Fruit fly (Drosophila melanogaster) whole organism, prepupa: ENCODE results near the gene CG13064.

Source experiments
- Blimp-1 ChIP-seq: fragments of 200-800 bp; sonication (Bioruptor generic); optimal IDR thresholded peaks from 3 replicates; lab custom pipeline; 2017; ENCODE audit warnings: missing biosample characterization, missing genetic modification characterization, mild to moderate bottlenecking, moderate library complexity, missing genetic modification reagents
- CG10631 ChIP-seq: fragments of 200-800 bp; sonication (Bioruptor generic); optimal IDR thresholded peaks from 2 replicates; lab custom pipeline; 2016; ENCODE audit warnings: missing biosample characterization, missing genetic modification characterization
- CG10669 ChIP-seq: fragments of 200-800 bp; sonication (Bioruptor generic); optimal IDR thresholded peaks from 3 replicates; lab custom pipeline; 2018; ENCODE audit warnings: missing biosample characterization, mild to moderate bottlenecking, missing genetic modification characterization, moderate library complexity
- CG11762 ChIP-seq: fragments of 200-800 bp; sonication (Bioruptor generic); optimal IDR thresholded peaks from 3 replicates; lab custom pipeline; 2016; ENCODE audit warnings: missing biosample characterization, missing genetic modification characterization; ENCODE audit not compliant: insufficient read depth
- CG11902 ChIP-seq: fragments of 200-800 bp; sonication (Bioruptor generic); optimal IDR thresholded peaks from 3 replicates; lab custom pipeline; 2016; ENCODE audit warnings: missing biosample characterization, missing genetic modification characterization
- CG15336 ChIP-seq: fragments of 200-800 bp; sonication (Bioruptor generic); IDR thresholded peaks from 2 replicates; pipeline ENCODE4 v1.3.6; 2022; ENCODE audit warnings: missing biosample characterization, missing genetic modification characterization
- CG1621 ChIP-seq: fragments of 200-800 bp; sonication (Bioruptor generic); optimal IDR thresholded peaks from 3 replicates; lab custom pipeline; 2018; ENCODE audit warnings: missing biosample characterization, mild to moderate bottlenecking, missing genetic modification characterization
- CG16779 ChIP-seq: fragments of 200-800 bp; sonication (Bioruptor generic); optimal IDR thresholded peaks from 3 replicates; lab custom pipeline; 2017; ENCODE audit warnings: missing biosample characterization, mild to moderate bottlenecking, missing genetic modification characterization
- CG31627 ChIP-seq: fragments of 200-800 bp; sonication (Bioruptor generic); optimal IDR thresholded peaks from 3 replicates; lab custom pipeline; 2016; ENCODE audit warnings: missing biosample characterization, missing genetic modification characterization
- CG32006 ChIP-seq: fragments of 200-800 bp; sonication (Bioruptor generic); optimal IDR thresholded peaks from 3 replicates; lab custom pipeline; 2017; ENCODE audit warnings: missing biosample characterization, mild to moderate bottlenecking, missing genetic modification characterization
- CG34406 ChIP-seq: fragments of 200-800 bp; sonication (Bioruptor generic); optimal IDR thresholded peaks from 3 replicates; lab custom pipeline; 2016; ENCODE audit warnings: missing biosample characterization, missing genetic modification characterization
- CG3919 ChIP-seq: fragments of 200-800 bp; sonication (Bioruptor generic); optimal IDR thresholded peaks from 3 replicates; lab custom pipeline; 2016; ENCODE audit warnings: missing biosample characterization, missing genetic modification characterization
- CG4318 ChIP-seq: fragments of 200-800 bp; sonication (Bioruptor generic); optimal IDR thresholded peaks from 3 replicates; lab custom pipeline; 2017; ENCODE audit warnings: missing biosample characterization, mild to moderate bottlenecking, missing genetic modification characterization
- CG6163 ChIP-seq: fragments of 200-800 bp; sonication (Bioruptor generic); IDR thresholded peaks from 3 replicates; pipeline ENCODE4 v1.3.6; 2022; ENCODE audit warnings: missing biosample characterization, missing genetic modification characterization
- CG6792 ChIP-seq: fragments of 200-800 bp; sonication (Bioruptor generic); optimal IDR thresholded peaks from 3 replicates; lab custom pipeline; 2016; ENCODE audit warnings: missing biosample characterization, missing genetic modification characterization
- CG6808 ChIP-seq: fragments of 200-800 bp; sonication (Bioruptor generic); optimal IDR thresholded peaks from 3 replicates; lab custom pipeline; 2017; ENCODE audit warnings: missing biosample characterization, missing genetic modification characterization, mild to moderate bottlenecking, moderate library complexity, missing genetic modification reagents
- CG6854 ChIP-seq: fragments of 200-800 bp; sonication (Bioruptor generic); optimal IDR thresholded peaks from 2 replicates; lab custom pipeline; 2017; ENCODE audit warnings: missing biosample characterization, mild to moderate bottlenecking, missing genetic modification characterization
- CG8119 ChIP-seq: fragments of 200-800 bp; sonication (Bioruptor generic); IDR thresholded peaks from 3 replicates; pipeline ENCODE4 v1.3.6; 2022; ENCODE audit warnings: missing biosample characterization, missing genetic modification characterization
- CG8319 ChIP-seq: fragments of 200-800 bp; sonication (Bioruptor generic); optimal IDR thresholded peaks from 3 replicates; lab custom pipeline; 2016; ENCODE audit warnings: missing biosample characterization, missing genetic modification characterization
- CG8632 ChIP-seq: fragments of 200-800 bp; sonication (Bioruptor generic); optimal IDR thresholded peaks from 3 replicates; lab custom pipeline; 2016; ENCODE audit warnings: missing biosample characterization, missing genetic modification characterization
- CG9139 ChIP-seq: fragments of 200-800 bp; sonication (Bioruptor generic); optimal IDR thresholded peaks from 3 replicates; lab custom pipeline; 2017; ENCODE audit warnings: missing biosample characterization, mild to moderate bottlenecking, missing genetic modification characterization
- Eip75B ChIP-seq: fragments of 200-800 bp; sonication (Bioruptor generic); optimal IDR thresholded peaks from 3 replicates; lab custom pipeline; 2016; ENCODE audit warnings: missing biosample characterization, missing genetic modification characterization
- Eip78C ChIP-seq: fragments of 200-800 bp; sonication (Bioruptor generic); peaks from one replicate; lab custom pipeline; 2016; ENCODE audit warnings: missing biosample characterization, missing genetic modification characterization
- Eip93F ChIP-seq: fragments of 200-800 bp; sonication (Bioruptor generic); optimal IDR thresholded peaks from 2 replicates; lab custom pipeline; 2016; ENCODE audit warnings: missing biosample characterization, mild to moderate bottlenecking, missing genetic modification characterization
- Ets21C ChIP-seq: fragments of 200-800 bp; sonication (Bioruptor generic); optimal IDR thresholded peaks from 3 replicates; lab custom pipeline; 2016; ENCODE audit warnings: missing biosample characterization, missing genetic modification characterization
- Ets96B ChIP-seq: fragments of 200-800 bp; optimal IDR thresholded peaks from 2 replicates; lab custom pipeline; 2019; ENCODE audit warnings: missing biosample characterization, mild to moderate bottlenecking, missing genetic modification characterization, moderate library complexity
- Gug ChIP-seq: fragments of 200-800 bp; sonication (Bioruptor generic); IDR thresholded peaks from 2 replicates; pipeline ENCODE4 v1.3.6; 2022; ENCODE audit warnings: missing biosample characterization, missing genetic modification characterization
- Hr38 ChIP-seq: sonication (Bioruptor generic); optimal IDR thresholded peaks from 2 replicates; lab custom pipeline; 2016; ENCODE audit warnings: missing biosample characterization, missing genetic modification characterization
- Hr4 ChIP-seq: fragments of 200-800 bp; sonication (Bioruptor generic); optimal IDR thresholded peaks from 3 replicates; lab custom pipeline; 2016; ENCODE audit warnings: missing biosample characterization, missing genetic modification characterization
- Lpt ChIP-seq: fragments of 200-800 bp; sonication (Bioruptor generic); optimal IDR thresholded peaks from 3 replicates; lab custom pipeline; 2016; ENCODE audit warnings: missing biosample characterization, missing genetic modification characterization
- Met ChIP-seq: fragments of 200-800 bp; sonication (Bioruptor generic); optimal IDR thresholded peaks from 3 replicates; lab custom pipeline; 2016; ENCODE audit warnings: missing biosample characterization, missing genetic modification characterization
- OdsH ChIP-seq: fragments of 200-800 bp; sonication (Bioruptor generic); optimal IDR thresholded peaks from 3 replicates; lab custom pipeline; 2016; ENCODE audit warnings: missing biosample characterization, missing genetic modification characterization
- Smox ChIP-seq: fragments of 200-800 bp; sonication (Bioruptor generic); optimal IDR thresholded peaks from 3 replicates; lab custom pipeline; 2016; ENCODE audit warnings: missing biosample characterization, missing genetic modification characterization
- Sox14 ChIP-seq: fragments of 200-800 bp; sonication (Bioruptor generic); optimal IDR thresholded peaks from 3 replicates; lab custom pipeline; 2016; ENCODE audit warnings: missing biosample characterization, missing genetic modification characterization
- Sox15 ChIP-seq: fragments of 200-800 bp; sonication (Bioruptor generic); optimal IDR thresholded peaks from 3 replicates; lab custom pipeline; 2016; ENCODE audit warnings: missing biosample characterization, missing genetic modification characterization
- achi ChIP-seq: fragments of 200-800 bp; sonication (Bioruptor generic); optimal IDR thresholded peaks from 3 replicates; lab custom pipeline; 2016; ENCODE audit warnings: missing biosample characterization, missing genetic modification characterization
- acj6 ChIP-seq: fragments of 200-800 bp; sonication (Bioruptor generic); optimal IDR thresholded peaks from 3 replicates; lab custom pipeline; 2016; ENCODE audit warnings: missing biosample characterization, missing genetic modification characterization
- cyc ChIP-seq: fragments of 200-800 bp; sonication (Bioruptor generic); optimal IDR thresholded peaks from 3 replicates; lab custom pipeline; 2016; ENCODE audit warnings: missing biosample characterization, missing genetic modification characterization
- dac ChIP-seq: fragments of 200-800 bp; sonication (Bioruptor generic); optimal IDR thresholded peaks from 2 replicates; lab custom pipeline; 2017; ENCODE audit warnings: missing biosample characterization, mild to moderate bottlenecking, missing genetic modification characterization
- dsx ChIP-seq: fragments of 200-800 bp; optimal IDR thresholded peaks from 3 replicates; lab custom pipeline; 2019; ENCODE audit warnings: missing biosample characterization, mild to moderate bottlenecking, missing genetic modification characterization, moderate library complexity; ENCODE audit not compliant: poor library complexity, severe bottlenecking
- eg ChIP-seq: fragments of 200-800 bp; sonication (Bioruptor generic); IDR thresholded peaks from 3 replicates; pipeline ENCODE4 v1.3.6; 2022; ENCODE audit warnings: missing biosample characterization, missing genetic modification characterization
- esn ChIP-seq: fragments of 200-800 bp; sonication (Bioruptor generic); optimal IDR thresholded peaks from 2 replicates; lab custom pipeline; 2016; ENCODE audit warnings: missing biosample characterization, mild to moderate bottlenecking, missing genetic modification characterization, moderate library complexity
- fd59A ChIP-seq: fragments of 200-800 bp; sonication (Bioruptor generic); optimal IDR thresholded peaks from 2 replicates; lab custom pipeline; 2017; ENCODE audit warnings: missing biosample characterization, mild to moderate bottlenecking, missing genetic modification characterization, missing genetic modification reagents
- lz ChIP-seq: fragments of 200-800 bp; sonication (Bioruptor generic); optimal IDR thresholded peaks from 3 replicates; lab custom pipeline; 2016; ENCODE audit warnings: missing biosample characterization, missing genetic modification characterization
- net ChIP-seq: fragments of 200-800 bp; sonication (Bioruptor generic); optimal IDR thresholded peaks from 3 replicates; lab custom pipeline; 2016; ENCODE audit warnings: missing biosample characterization, missing genetic modification characterization
- salr ChIP-seq, 2 experiments: fragments of 200-800 bp; sonication (Bioruptor generic); optimal IDR thresholded peaks; 3 replicates each; lab custom pipeline; 2016 to 2018; ENCODE audit warnings: missing biosample characterization in 2 of 2, missing genetic modification characterization in 2 of 2, mild to moderate bottlenecking in 1 of 2
- spab ChIP-seq: fragments of 200-800 bp; sonication (Bioruptor generic); optimal IDR thresholded peaks from 2 replicates; lab custom pipeline; 2017; ENCODE audit warnings: missing biosample characterization, mild to moderate bottlenecking, missing genetic modification characterization, missing genetic modification reagents
- ss ChIP-seq, 2 experiments: fragments of 200-800 bp; sonication (Bioruptor generic); optimal IDR thresholded peaks; 2 replicates in 1 of 2; 3 replicates in 1 of 2; lab custom pipeline; 2017 to 2018; ENCODE audit warnings: mild to moderate bottlenecking in 2 of 2, missing biosample characterization in 2 of 2, missing genetic modification characterization in 2 of 2, moderate library complexity in 1 of 2
- svp ChIP-seq: fragments of 200-800 bp; sonication (Bioruptor generic); peaks from one replicate; lab custom pipeline; 2016; ENCODE audit warnings: missing biosample characterization, missing genetic modification characterization
- topi ChIP-seq: fragments of 200-800 bp; sonication (Bioruptor generic); optimal IDR thresholded peaks from 3 replicates; lab custom pipeline; 2016; ENCODE audit warnings: missing biosample characterization, missing genetic modification characterization
- vri ChIP-seq: fragments of 200-800 bp; sonication (Bioruptor generic); optimal IDR thresholded peaks from 3 replicates; lab custom pipeline; 2016; ENCODE audit warnings: missing biosample characterization, mild to moderate bottlenecking, missing genetic modification characterization

Gene CG13064

dm6 chr3L:16328207-16328891, 48.1 kb downstream of the CG13064 start, which contains the start of gene CG13058:
TSS of gene CG13058 (plus strand) at chr3L:16328841.
- TF ChIP-seq cyc (no peak), Sox15 (no peak), CG15336 (GFP tag; lab: Robert Waterston, UW) (peak; percentile 93), eg (GFP tag; lab: Robert Waterston, UW) (peak; percentile 23; the same call in 1 of the 3 replicates), dsx (no peak), CG11902 (GFP tag; lab: Kevin White, UChicago) (no peak), CG32006 (peak; percentile 85), CG31627 (GFP tag; lab: Kevin White, UChicago) (no peak), Hr4 (GFP tag; lab: Kevin White, UChicago) (peak; percentile 85), svp (GFP tag; lab: Kevin White, UChicago) (no peak), spab (no peak), Smox (GFP tag; lab: Kevin White, UChicago) (no peak), lz (GFP tag; lab: Kevin White, UChicago) (no peak), CG8119 (GFP tag; lab: Robert Waterston, UW) (peak; percentile 89), CG6854 (no peak), CG8632 (GFP tag; lab: Kevin White, UChicago) (peak; percentile 4), achi (GFP tag; lab: Kevin White, UChicago) (peak; percentile 61), Ets96B (peak; percentile 71), CG6792 (GFP tag; lab: Kevin White, UChicago) (peak; percentile 21), Blimp-1 (GFP tag; lab: Kevin White, UChicago) (no peak), Ets21C (GFP tag; lab: Kevin White, UChicago) (no peak), Sox14 (GFP tag; lab: Kevin White, UChicago) (peak; percentile 39), Met (GFP tag; lab: Kevin White, UChicago) (peak; percentile 9), CG6808 (GFP tag; lab: Kevin White, UChicago) (peak; percentile 40), CG1621 (tag; lab: Kevin White, UChicago) (peak; percentile 15), Eip75B (GFP tag; lab: Kevin White, UChicago) (no peak), dac (peak; percentile 35), topi (GFP tag; lab: Kevin White, UChicago) (no peak), CG6163 (GFP tag; lab: Robert Waterston, UW) (0 out of 3 replicates have a peak, but pooled peaks have one; percentile 42), net (GFP tag; lab: Kevin White, UChicago) (peak; percentile 72), fd59A (GFP tag; lab: Kevin White, UChicago) (peak; percentile 61), CG16779 (tag; lab: Kevin White, UChicago) (peak; percentile 10), Eip78C (GFP tag; lab: Kevin White, UChicago) (peak; percentile 70), CG34406 (no peak), CG3919 (GFP tag; lab: Kevin White, UChicago) (peak; percentile 44), Lpt (GFP tag; lab: Kevin White, UChicago) (peak; percentile 65), Eip93F (GFP tag; lab: Kevin White, UChicago) (no peak), CG10631 (GFP tag; lab: Kevin White, UChicago) (peak; percentile 37), CG10669 (GFP tag; lab: Kevin White, UChicago) (peak; percentile 62), CG9139 (GFP tag; lab: Kevin White, UChicago) (no peak), CG8319 (GFP tag; lab: Kevin White, UChicago) (no peak), OdsH (peak; percentile 55), vri (GFP tag; lab: Kevin White, UChicago) (no peak), esn (GFP tag; lab: Kevin White, UChicago) (no peak), ss (GFP tag; optimal IDR thresholded peaks at IDR 0.05; lab: Kevin White, UChicago) (no peak), acj6 (peak; percentile 50), salr (GFP tag; optimal IDR thresholded peaks at IDR 0.05; lab: Kevin White, UChicago) (peak; percentile 42 to 64), CG4318 (GFP tag; lab: Kevin White, UChicago) (peak; percentile 78), CG11762 (GFP tag; lab: Kevin White, UChicago) (peak; percentile 43), Hr38 (GFP tag; lab: Kevin White, UChicago) (peak; percentile 5), Gug (GFP tag; lab: Robert Waterston, UW) (peak; percentile 32; the same call in 1 of the 2 replicates)
